Worm (Caenorhabditis elegans) whole organism, L3 larva: ENCODE data around the gene Y75B8A.44.

Source experiments
- R02D3.7 ChIP-seq: fragments of 150-350 bp; optimal IDR thresholded peaks from 2 replicates; lab custom pipeline; 2014; ENCODE audit warnings: missing biosample characterization, missing genetic modification characterization
- ZK546.5 ChIP-seq: sonication (generic microtip); optimal IDR thresholded peaks from 2 replicates; lab custom pipeline; 2017; ENCODE audit warnings: missing biosample characterization, missing genetic modification characterization
- aly-2 ChIP-seq: fragments of 150-350 bp; optimal IDR thresholded peaks from 2 replicates; lab custom pipeline; 2014; ENCODE audit warnings: missing biosample characterization, missing genetic modification characterization
- ama-1 ChIP-seq: fragments of 150-350 bp; optimal IDR thresholded peaks from 2 replicates; lab custom pipeline; 2018
- ceh-16 ChIP-seq: sonication (generic microtip); optimal IDR thresholded peaks from 2 replicates; lab custom pipeline; 2017; ENCODE audit warnings: missing biosample characterization, missing genetic modification characterization
- ceh-28 ChIP-seq: fragments of 150-350 bp; optimal IDR thresholded peaks from 2 replicates; lab custom pipeline; 2014; ENCODE audit warnings: missing biosample characterization, missing genetic modification reagents, missing genetic modification characterization
- ceh-9 ChIP-seq: sonication (generic microtip); optimal IDR thresholded peaks from 2 replicates; lab custom pipeline; 2018; ENCODE audit warnings: missing biosample characterization, missing genetic modification characterization
- daf-12 ChIP-seq: fragments of 150-350 bp; optimal IDR thresholded peaks from 2 replicates; lab custom pipeline; 2014; ENCODE audit warnings: missing biosample characterization, missing genetic modification reagents, missing genetic modification characterization
- egl-27 ChIP-seq: sonication (generic microtip); optimal IDR thresholded peaks from 4 replicates; lab custom pipeline; 2017; ENCODE audit warnings: missing biosample characterization, missing genetic modification reagents, missing genetic modification characterization
- egl-5 ChIP-seq: fragments of 150-350 bp; optimal IDR thresholded peaks from 2 replicates; lab custom pipeline; 2017; ENCODE audit warnings: missing biosample characterization, missing genetic modification reagents, missing genetic modification characterization, inconsistent platforms
- elt-1 ChIP-seq: fragments of 150-350 bp; optimal IDR thresholded peaks from 2 replicates; lab custom pipeline; 2014; ENCODE audit warnings: missing biosample characterization, missing genetic modification characterization
- elt-2 ChIP-seq: sonication (generic microtip); optimal IDR thresholded peaks from 2 replicates; lab custom pipeline; 2016; ENCODE audit warnings: missing genetic modification reagents, mild to moderate bottlenecking, missing genetic modification characterization, missing compliant biosample characterization
- elt-3 ChIP-seq, 3 experiments: fragments of 150-350 bp in 1 of 3; sonication (generic microtip) in 2 of 3; optimal IDR thresholded peaks; 2 replicates in 2 of 3; 4 replicates in 1 of 3; lab custom pipeline; 2014 to 2017; ENCODE audit warnings: missing biosample characterization in 3 of 3, missing genetic modification characterization in 3 of 3
- eor-1 ChIP-seq, 2 experiments: fragments of 150-350 bp; optimal IDR thresholded peaks; 2 replicates each; lab custom pipeline; 2014 to 2018; ENCODE audit warnings: missing biosample characterization in 2 of 2, missing genetic modification characterization in 2 of 2
- fkh-10 ChIP-seq: sonication (generic microtip); optimal IDR thresholded peaks from 2 replicates; lab custom pipeline; 2017; ENCODE audit warnings: missing biosample characterization, missing genetic modification reagents, missing genetic modification characterization
- fkh-2 ChIP-seq: fragments of 150-350 bp; optimal IDR thresholded peaks from 2 replicates; lab custom pipeline; 2014; ENCODE audit warnings: missing biosample characterization, missing genetic modification reagents, missing genetic modification characterization
- fos-1 ChIP-seq: fragments of 150-350 bp; optimal IDR thresholded peaks from 2 replicates; lab custom pipeline; 2014; ENCODE audit warnings: missing biosample characterization, missing genetic modification characterization
- hmg-11 ChIP-seq: sonication (generic microtip); optimal IDR thresholded peaks from 2 replicates; lab custom pipeline; 2016; ENCODE audit warnings: missing genetic modification characterization, missing compliant biosample characterization
- jun-1 ChIP-seq: fragments of 150-350 bp; optimal IDR thresholded peaks from 2 replicates; lab custom pipeline; 2014; ENCODE audit warnings: missing biosample characterization, missing genetic modification reagents, missing genetic modification characterization
- lin-15B ChIP-seq: fragments of 150-350 bp; optimal IDR thresholded peaks from 2 replicates; lab custom pipeline; 2014; ENCODE audit warnings: missing biosample characterization, missing genetic modification characterization
- lin-39 ChIP-seq: fragments of 150-350 bp; optimal IDR thresholded peaks from 2 replicates; lab custom pipeline; 2018; ENCODE audit warnings: missing biosample characterization, missing genetic modification reagents, missing genetic modification characterization
- lsy-12 ChIP-seq: sonication (generic microtip); optimal IDR thresholded peaks from 2 replicates; lab custom pipeline; 2016; ENCODE audit warnings: mild to moderate bottlenecking, missing genetic modification characterization, missing compliant biosample characterization
- mdl-1 ChIP-seq: fragments of 150-350 bp; optimal IDR thresholded peaks from 2 replicates; lab custom pipeline; 2014; ENCODE audit warnings: missing biosample characterization, missing genetic modification characterization
- nfya-1 ChIP-seq: sonication (generic microtip); optimal IDR thresholded peaks from 2 replicates; lab custom pipeline; 2017; ENCODE audit warnings: missing genetic modification characterization, mild to moderate bottlenecking, missing compliant biosample characterization, antibody characterized with exemption, moderate library complexity; ENCODE audit not compliant: insufficient read depth
- nhr-11 ChIP-seq: fragments of 150-350 bp; optimal IDR thresholded peaks from 2 replicates; lab custom pipeline; 2014; ENCODE audit warnings: missing biosample characterization, missing genetic modification characterization
- nhr-12 ChIP-seq: fragments of 150-350 bp; optimal IDR thresholded peaks from 2 replicates; lab custom pipeline; 2014; ENCODE audit warnings: missing biosample characterization, missing genetic modification characterization
- nhr-237 ChIP-seq: fragments of 150-350 bp; optimal IDR thresholded peaks from 2 replicates; lab custom pipeline; 2014; ENCODE audit warnings: missing biosample characterization, missing genetic modification characterization
- nhr-25 ChIP-seq: sonication (generic microtip); optimal IDR thresholded peaks from 2 replicates; lab custom pipeline; 2017; ENCODE audit warnings: missing biosample characterization, missing genetic modification characterization
- nhr-28 ChIP-seq: fragments of 150-350 bp; optimal IDR thresholded peaks from 2 replicates; lab custom pipeline; 2014; ENCODE audit warnings: missing biosample characterization, missing genetic modification characterization
- nhr-43 ChIP-seq: sonication (generic microtip); optimal IDR thresholded peaks from 2 replicates; lab custom pipeline; 2016; ENCODE audit warnings: mild to moderate bottlenecking, missing genetic modification characterization, missing compliant biosample characterization; ENCODE audit not compliant: poor library complexity, severe bottlenecking
- nhr-76 ChIP-seq: fragments of 150-350 bp; sonication (generic microtip); optimal IDR thresholded peaks from 5 replicates; lab custom pipeline; 2014; ENCODE audit warnings: missing biosample characterization, missing genetic modification characterization
- pha-4 ChIP-seq: fragments of 150-350 bp; optimal IDR thresholded peaks from 2 replicates; lab custom pipeline; 2014; ENCODE audit warnings: missing biosample characterization, missing genetic modification reagents, missing genetic modification characterization
- sea-2 ChIP-seq: fragments of 150-350 bp; sonication (generic microtip); optimal IDR thresholded peaks from 4 replicates; lab custom pipeline; 2014; ENCODE audit warnings: missing biosample characterization, missing genetic modification reagents, missing genetic modification characterization
- skn-1 ChIP-seq: fragments of 150-350 bp; optimal IDR thresholded peaks from 2 replicates; lab custom pipeline; 2014; ENCODE audit warnings: missing biosample characterization, missing genetic modification characterization
- snpc-4 ChIP-seq: fragments of 150-350 bp; optimal IDR thresholded peaks from 2 replicates; lab custom pipeline; 2014; ENCODE audit warnings: missing biosample characterization, missing genetic modification characterization
- tbx-2 ChIP-seq: sonication (generic microtip); optimal IDR thresholded peaks from 2 replicates; lab custom pipeline; 2016; ENCODE audit warnings: mild to moderate bottlenecking, missing genetic modification characterization, missing compliant biosample characterization
- unc-39 ChIP-seq: sonication (generic microtip); optimal IDR thresholded peaks from 4 replicates; lab custom pipeline; 2017; ENCODE audit warnings: missing biosample characterization, missing genetic modification characterization
- unc-62 ChIP-seq: fragments of 150-350 bp; sonication (generic microtip); optimal IDR thresholded peaks from 4 replicates; lab custom pipeline; 2014; ENCODE audit warnings: missing biosample characterization, missing genetic modification reagents, missing genetic modification characterization
- zag-1 ChIP-seq: fragments of 150-350 bp; optimal IDR thresholded peaks from 2 replicates; lab custom pipeline; 2014; ENCODE audit warnings: missing biosample characterization, missing genetic modification characterization
- ztf-11 ChIP-seq: fragments of 150-350 bp; optimal IDR thresholded peaks from 2 replicates; lab custom pipeline; 2014; ENCODE audit warnings: missing biosample characterization, missing genetic modification characterization
- ztf-4 ChIP-seq: fragments of 150-350 bp; optimal IDR thresholded peaks from 2 replicates; lab custom pipeline; 2014; ENCODE audit warnings: missing biosample characterization, missing genetic modification characterization

Y75B8A.44 gene

ce11 chrIII:12221452-12221851, 27.2 kb downstream of the Y75B8A.44 start:
- TF ChIP-seq nfya-1 (tag; lab: Kevin White, UChicago) (peak; percentile 63), mdl-1 (tag; lab: Kevin White, UChicago) (no peak), fos-1 (tag; lab: Kevin White, UChicago) (no peak)

ce11 chrIII:12223208-12223607, 28.9 kb downstream of the Y75B8A.44 start:
- TF ChIP-seq R02D3.7 (no peak), pha-4 (tag; lab: Kevin White, UChicago) (no peak), ztf-4 (no peak), nhr-43 (tag; lab: Kevin White, UChicago) (no peak), nhr-76 (tag; lab: Kevin White, UChicago) (no peak), lsy-12 (tag; lab: Kevin White, UChicago) (no peak), ceh-16 (no peak), unc-62 (GFP tag; lab: Kevin White, UChicago) (no peak), nfya-1 (tag; lab: Kevin White, UChicago) (no peak), nhr-28 (tag; lab: Kevin White, UChicago) (no peak), unc-39 (no peak), snpc-4 (tag; lab: Kevin White, UChicago) (no peak), fkh-10 (no peak), nhr-25 (tag; lab: Kevin White, UChicago) (no peak), ceh-9 (tag; lab: Kevin White, UChicago) (no peak), lin-15B (tag; lab: Kevin White, UChicago) (no peak), ZK546.5 (tag; lab: Kevin White, UChicago) (no peak)

ce11 chrIII:12225234-12225633, 30.9 kb downstream of the Y75B8A.44 start, which contains the start of gene gmn-1:
Gene gmn-1, minus strand, starts transcription at chrIII:12225331.
- TF ChIP-seq ztf-11 (tag; lab: Kevin White, UChicago) (no peak), egl-27 (tag; lab: Kevin White, UChicago) (no peak), nfya-1 (tag; lab: Kevin White, UChicago) (no peak), fkh-2 (tag; lab: Kevin White, UChicago) (no peak), skn-1 (tag; lab: Kevin White, UChicago) (no peak), nhr-237 (tag; lab: Kevin White, UChicago) (no peak), aly-2 (no peak), tbx-2 (tag; lab: Kevin White, UChicago) (no peak)

- no peak for TF ChIP-seq ztf-11 (tag; lab: Kevin White, UChicago)
- TF ChIP-seq nfya-1 (tag; lab: Kevin White, UChicago), result peak; percentile 87
- TF ChIP-seq ama-1 (lab: Kevin White, UChicago), result no peak
- no peak for TF ChIP-seq aly-2
- no peak for TF ChIP-seq daf-12 (tag; lab: Kevin White, UChicago)
- TF ChIP-seq egl-5 (tag; lab: Kevin White, UChicago), result peak; percentile 13
- TF ChIP-seq elt-1, result no peak
- TF ChIP-seq nhr-28 (tag; lab: Kevin White, UChicago), result no peak
- TF ChIP-seq lin-39 (tag; lab: Kevin White, UChicago), result peak; percentile 66
- no peak for TF ChIP-seq ztf-4
- TF ChIP-seq elt-3 (tag; optimal IDR thresholded peaks at IDR 0.05; lab: Kevin White, UChicago), result no peak
- TF ChIP-seq fos-1 (tag; lab: Kevin White, UChicago), result no peak
- TF ChIP-seq pha-4 (tag; lab: Kevin White, UChicago), result peak; percentile 67
- peak; percentile 55 for TF ChIP-seq fkh-10
- TF ChIP-seq nhr-12 (tag; lab: Kevin White, UChicago), result no peak
- TF ChIP-seq zag-1 (tag; lab: Kevin White, UChicago), result no peak
- no peak for TF ChIP-seq unc-62 (GFP tag; lab: Kevin White, UChicago)
- TF ChIP-seq nhr-43 (tag; lab: Kevin White, UChicago), result no peak
- peak; percentile 16 for TF ChIP-seq hmg-11 (tag; lab: Kevin White, UChicago)
- no peak for TF ChIP-seq nhr-237 (tag; lab: Kevin White, UChicago)
- TF ChIP-seq lin-15B (tag; lab: Kevin White, UChicago), result peak; percentile 79
- peak; percentile 10 for TF ChIP-seq nhr-25 (tag; lab: Kevin White, UChicago)
- no peak for TF ChIP-seq elt-2 (tag; lab: Kevin White, UChicago)
- no peak for TF ChIP-seq jun-1 (tag; lab: Kevin White, UChicago)
- no peak for TF ChIP-seq nhr-11 (tag; lab: Kevin White, UChicago)
- no peak for TF ChIP-seq unc-39
- no peak for TF ChIP-seq ceh-28 (tag; lab: Kevin White, UChicago)
- no peak for TF ChIP-seq nhr-76 (tag; lab: Kevin White, UChicago)
- no peak for TF ChIP-seq eor-1 (tag; optimal IDR thresholded peaks at IDR 0.05; lab: Kevin White, UChicago)
- TF ChIP-seq sea-2 (GFP tag; lab: Kevin White, UChicago), result no peak
- no peak for TF ChIP-seq lsy-12 (tag; lab: Kevin White, UChicago)
- no peak for TF ChIP-seq fkh-2 (tag; lab: Kevin White, UChicago)
- TF ChIP-seq, all 47 proteins: peak for 8
These were observed 31.9 kb downstream of the Y75B8A.44 start, which contains the start of the genes Y75B8A.18 and Y75B8A.19 for ce11 chrIII:12226089-12226682. Gene Y75B8A.18, minus strand, starts transcription at chrIII:12226230. Gene Y75B8A.19, plus strand, starts transcription at chrIII:12226632.
